Worm (Caenorhabditis elegans): ENCODE results near the gene prp-3.
"Not testable (repeated sequence)": the region's sequence is repeated elsewhere in the genome, so short reads cannot be mapped to it uniquely, and the experiment has no call there.

The prp-3 gene

ce11 chrIII:10442355-10443140 lies 14.8 kb upstream of the prp-3 start, which contains the start of the genes H04D03.2 and ecps-2:
H04D03.2 (minus strand) TSS chrIII:10442405.
ecps-2 (plus strand) TSS chrIII:10443090.
- TF ChIP-seq unc-62 (GFP tag; optimal IDR thresholded peaks at IDR 0.05 in 1 of 2): peak in 1 of 2 experiments; percentile 66
- no peak for TF ChIP-seq unc-62 (tag; optimal IDR thresholded peaks at IDR 0.05)
- TF ChIP-seq ama-1 (optimal IDR thresholded peaks at IDR 0.05): no peak

ce11 chrIII:10438780-10439179 lies 11.0 kb upstream of the prp-3 start, which contains the start of gene H04D03.6:
H04D03.6 (minus strand) TSS chrIII:10438880.
- not testable (repeated sequence) for TF ChIP-seq mxl-3 (GFP tag; optimal IDR thresholded peaks at IDR 0.05); dve-1 (tag; optimal IDR thresholded peaks at IDR 0.05; ENCODE audit: insufficient read depth); T20F7.1 (GFP tag; optimal IDR thresholded peaks at IDR 0.05)

- TF ChIP-seq ZK337.2 (GFP tag; IDR thresholded peaks at IDR 0.05) (0 out of 2 replicates have a peak, but pooled peaks have one; percentile 46), hif-1 (tag; optimal IDR thresholded peaks at IDR 0.05) (peak in 1 of 2 experiments; percentile 53), ces-1 (GFP tag; optimal IDR thresholded peaks at IDR 0.05) (peak; percentile 94), unc-130 (GFP tag; optimal IDR thresholded peaks at IDR 0.05) (peak; percentile 49), dmd-6 (GFP tag; IDR thresholded peaks at IDR 0.05) (peak; percentile 47), F37D6.2 (tag; optimal IDR thresholded peaks at IDR 0.05) (peak; percentile 82), lim-7 (GFP tag; IDR thresholded peaks at IDR 0.05) (peak; percentile 62; the same call in 1 of the 2 replicates), mes-2 (tag; optimal IDR thresholded peaks at IDR 0.05; ENCODE audit: poor library complexity, severe bottlenecking) (peak; percentile 94), dpl-1 (GFP tag; optimal IDR thresholded peaks at IDR 0.05) (peak; percentile 62), unc-62 (GFP tag; optimal IDR thresholded peaks at IDR 0.05 in 1 of 2) (peak in 1 of 2 experiments; percentile 17), nhr-11 (tag; optimal IDR thresholded peaks at IDR 0.05) (peak; percentile 10), D1046.2 (GFP tag; IDR thresholded peaks at IDR 0.05) (0 out of 2 replicates have a peak, but pooled peaks have one; percentile 66), egl-43 (GFP tag; IDR thresholded peaks at IDR 0.05) (peak; percentile 20; the same call in 1 of the 2 replicates), ceh-20 (GFP tag; IDR thresholded peaks at IDR 0.05) (peak; percentile 58), rbr-2 (tag; optimal IDR thresholded peaks at IDR 0.05) (peak; percentile 72), madf-9 (GFP tag; conservative IDR thresholded peaks at IDR 0.05) (peak; percentile 70), arid-1 (GFP tag; conservative IDR thresholded peaks at IDR 0.05) (peak; percentile 66; the same call in 1 of the 2 replicates), lin-38 (GFP tag; IDR thresholded peaks at IDR 0.05) (peak; percentile 89), hmg-1.1 (GFP tag; IDR thresholded peaks at IDR 0.05) (peak; percentile 73), hlh-30 (tag; optimal IDR thresholded peaks at IDR 0.05; ENCODE audit: insufficient read depth) (peak; percentile 39), ctbp-1 (GFP tag; IDR thresholded peaks at IDR 0.05) (peak; percentile 81), F49E8.2 (tag; optimal IDR thresholded peaks at IDR 0.05; ENCODE audit: borderline replicate concordance) (peak; percentile 17), T26A8.4 (GFP tag; IDR thresholded peaks at IDR 0.05) (peak; percentile 30; the same call in 1 of the 2 replicates), ceh-44 (GFP tag; IDR thresholded peaks at IDR 0.05) (peak; percentile 83), vab-7 (GFP tag; IDR thresholded peaks at IDR 0.05) (peak; percentile 76), mep-1 (tag; optimal IDR thresholded peaks at IDR 0.05) (peak; percentile 65), lin-13 (GFP tag; optimal IDR thresholded peaks at IDR 0.05) (peak; percentile 4), Y48G9A.11 (GFP tag; IDR thresholded peaks at IDR 0.05) (peak; percentile 57; the same call in 1 of the 2 replicates), dmd-9 (GFP tag; IDR thresholded peaks at IDR 0.05) (0 out of 2 replicates have a peak, but pooled peaks have one; percentile 54), fkh-10 (GFP tag; optimal IDR thresholded peaks at IDR 0.05) (peak; percentile 8), lsy-2 (tag; optimal IDR thresholded peaks at IDR 0.05) (peak in 1 of 2 experiments; percentile 72), tra-1 (GFP tag; IDR thresholded peaks at IDR 0.05) (0 out of 2 replicates have a peak, but pooled peaks have one; percentile 10)
- TF ChIP-seq unc-62 (tag; optimal IDR thresholded peaks at IDR 0.05): not testable (repeated sequence)
Measured at ce11 chrIII:10435938-10436842, 8.4 kb upstream of the prp-3 start, which contains the start of the genes smrd-1 and enu-3.1. smrd-1 (minus strand) TSS chrIII:10435988. enu-3.1 (plus strand) TSS chrIII:10436276.

Measured in whole organism, L4 larva.